Worm (Caenorhabditis elegans) whole organism, young adult: ENCODE measurements around the gene F11A5.5.

Source experiments
- B0336.3 ChIP-seq: fragments of 200-800 bp; sonication (Bioruptor generic); IDR thresholded peaks from 2 replicates; pipeline ENCODE4 v1.3.6; 2022; ENCODE audit warnings: missing genetic modification characterization, missing compliant biosample characterization
- D2030.7 ChIP-seq: fragments of 200-800 bp; sonication (Bioruptor generic); IDR thresholded peaks from 2 replicates; pipeline ENCODE4 v1.3.6; 2022; ENCODE audit warnings: missing genetic modification reagents, missing genetic modification characterization, missing compliant biosample characterization
- attf-5 ChIP-seq: fragments of 200-800 bp; sonication (Bioruptor generic); optimal IDR thresholded peaks from 2 replicates; lab custom pipeline; 2018; ENCODE audit warnings: mild to moderate bottlenecking, missing genetic modification characterization, missing compliant biosample characterization
- mxl-1 ChIP-seq: sonication (generic microtip); optimal IDR thresholded peaks from 2 replicates; lab custom pipeline; 2016; ENCODE audit warnings: missing genetic modification characterization, missing compliant biosample characterization
- nfya-1 ChIP-seq: sonication (generic microtip); optimal IDR thresholded peaks from 2 replicates; lab custom pipeline; 2017; ENCODE audit warnings: antibody characterized with exemption, missing compliant biosample characterization, missing genetic modification characterization, borderline replicate concordance; ENCODE audit not compliant: insufficient read depth
- pha-4 ChIP-seq: fragments of 150-350 bp; sonication (generic microtip); optimal IDR thresholded peaks from 2 replicates; lab custom pipeline; 2014; ENCODE audit warnings: missing biosample characterization, missing genetic modification reagents, missing genetic modification characterization
- unc-62 ChIP-seq: fragments of 150-350 bp; optimal IDR thresholded peaks from 2 replicates; lab custom pipeline; 2014; ENCODE audit warnings: missing biosample characterization, missing genetic modification reagents, missing genetic modification characterization
- xnd-1 ChIP-seq: sonication (generic microtip); optimal IDR thresholded peaks from 2 replicates; lab custom pipeline; 2016; ENCODE audit warnings: missing genotype, missing genetic modification reagents, missing genetic modification characterization, missing compliant biosample characterization

ce11 chrV:16190485-16190884 is 7.6 kb upstream of the F11A5.5 start, which contains the start of gene srh-281:
- TF ChIP-seq pha-4 (tag; lab: Kevin White, UChicago) (no peak), B0336.3 (no peak), attf-5 (GFP tag; lab: Kevin White, UChicago) (no peak), mxl-1 (tag; lab: Kevin White, UChicago) (no peak), unc-62 (GFP tag; lab: Kevin White, UChicago) (no peak), D2030.7 (GFP tag; lab: Robert Waterston, UW) (no peak), nfya-1 (tag; lab: Kevin White, UChicago) (no peak), xnd-1 (tag; lab: Kevin White, UChicago) (no peak)
